Fruit fly (Drosophila melanogaster) whole organism, prepupa: Measurements from ENCODE around the gene CG17292.

Source experiments
- CG10631 ChIP-seq: fragments of 200-800 bp; sonication (Bioruptor generic); optimal IDR thresholded peaks from 2 replicates; lab custom pipeline; 2016; ENCODE audit warnings: missing biosample characterization, missing genetic modification characterization
- CG10669 ChIP-seq: fragments of 200-800 bp; sonication (Bioruptor generic); optimal IDR thresholded peaks from 3 replicates; lab custom pipeline; 2018; ENCODE audit warnings: missing biosample characterization, mild to moderate bottlenecking, missing genetic modification characterization, moderate library complexity
- CG11294 ChIP-seq: fragments of 200-800 bp; sonication (Bioruptor generic); IDR thresholded peaks from 2 replicates; pipeline ENCODE4 v1.3.6; 2022; ENCODE audit warnings: missing biosample characterization, missing genetic modification characterization
- CG11902 ChIP-seq: fragments of 200-800 bp; sonication (Bioruptor generic); optimal IDR thresholded peaks from 3 replicates; lab custom pipeline; 2016; ENCODE audit warnings: missing biosample characterization, missing genetic modification characterization
- CG15336 ChIP-seq: fragments of 200-800 bp; sonication (Bioruptor generic); IDR thresholded peaks from 2 replicates; pipeline ENCODE4 v1.3.6; 2022; ENCODE audit warnings: missing biosample characterization, missing genetic modification characterization
- CG1621 ChIP-seq: fragments of 200-800 bp; sonication (Bioruptor generic); optimal IDR thresholded peaks from 3 replicates; lab custom pipeline; 2018; ENCODE audit warnings: missing biosample characterization, mild to moderate bottlenecking, missing genetic modification characterization
- CG16779 ChIP-seq: fragments of 200-800 bp; sonication (Bioruptor generic); optimal IDR thresholded peaks from 3 replicates; lab custom pipeline; 2017; ENCODE audit warnings: missing biosample characterization, mild to moderate bottlenecking, missing genetic modification characterization
- CG3032 ChIP-seq: fragments of 200-800 bp; optimal IDR thresholded peaks from 2 replicates; lab custom pipeline; 2019; ENCODE audit warnings: missing biosample characterization, mild to moderate bottlenecking, missing genetic modification characterization, moderate library complexity
- CG31627 ChIP-seq: fragments of 200-800 bp; sonication (Bioruptor generic); optimal IDR thresholded peaks from 3 replicates; lab custom pipeline; 2016; ENCODE audit warnings: missing biosample characterization, missing genetic modification characterization
- CG32006 ChIP-seq: fragments of 200-800 bp; sonication (Bioruptor generic); optimal IDR thresholded peaks from 3 replicates; lab custom pipeline; 2017; ENCODE audit warnings: missing biosample characterization, mild to moderate bottlenecking, missing genetic modification characterization
- CG34406 ChIP-seq: fragments of 200-800 bp; sonication (Bioruptor generic); optimal IDR thresholded peaks from 3 replicates; lab custom pipeline; 2016; ENCODE audit warnings: missing biosample characterization, missing genetic modification characterization
- CG3919 ChIP-seq: fragments of 200-800 bp; sonication (Bioruptor generic); optimal IDR thresholded peaks from 3 replicates; lab custom pipeline; 2016; ENCODE audit warnings: missing biosample characterization, missing genetic modification characterization
- CG4318 ChIP-seq: fragments of 200-800 bp; sonication (Bioruptor generic); optimal IDR thresholded peaks from 3 replicates; lab custom pipeline; 2017; ENCODE audit warnings: missing biosample characterization, mild to moderate bottlenecking, missing genetic modification characterization
- CG6163 ChIP-seq: fragments of 200-800 bp; sonication (Bioruptor generic); IDR thresholded peaks from 3 replicates; pipeline ENCODE4 v1.3.6; 2022; ENCODE audit warnings: missing biosample characterization, missing genetic modification characterization
- CG6792 ChIP-seq: fragments of 200-800 bp; sonication (Bioruptor generic); optimal IDR thresholded peaks from 3 replicates; lab custom pipeline; 2016; ENCODE audit warnings: missing biosample characterization, missing genetic modification characterization
- CG7368 ChIP-seq: fragments of 200-800 bp; sonication (Bioruptor generic); optimal IDR thresholded peaks from 3 replicates; lab custom pipeline; 2016; ENCODE audit warnings: missing biosample characterization, missing genetic modification characterization
- CG8119 ChIP-seq: fragments of 200-800 bp; sonication (Bioruptor generic); IDR thresholded peaks from 3 replicates; pipeline ENCODE4 v1.3.6; 2022; ENCODE audit warnings: missing biosample characterization, missing genetic modification characterization
- CG8319 ChIP-seq: fragments of 200-800 bp; sonication (Bioruptor generic); optimal IDR thresholded peaks from 3 replicates; lab custom pipeline; 2016; ENCODE audit warnings: missing biosample characterization, missing genetic modification characterization
- CG8632 ChIP-seq: fragments of 200-800 bp; sonication (Bioruptor generic); optimal IDR thresholded peaks from 3 replicates; lab custom pipeline; 2016; ENCODE audit warnings: missing biosample characterization, missing genetic modification characterization
- Eip75B ChIP-seq: fragments of 200-800 bp; sonication (Bioruptor generic); optimal IDR thresholded peaks from 3 replicates; lab custom pipeline; 2016; ENCODE audit warnings: missing biosample characterization, missing genetic modification characterization
- Eip78C ChIP-seq: fragments of 200-800 bp; sonication (Bioruptor generic); peaks from one replicate; lab custom pipeline; 2016; ENCODE audit warnings: missing biosample characterization, missing genetic modification characterization
- Ets21C ChIP-seq: fragments of 200-800 bp; sonication (Bioruptor generic); optimal IDR thresholded peaks from 3 replicates; lab custom pipeline; 2016; ENCODE audit warnings: missing biosample characterization, missing genetic modification characterization
- Ets96B ChIP-seq: fragments of 200-800 bp; optimal IDR thresholded peaks from 2 replicates; lab custom pipeline; 2019; ENCODE audit warnings: missing biosample characterization, mild to moderate bottlenecking, missing genetic modification characterization, moderate library complexity
- Gug ChIP-seq: fragments of 200-800 bp; sonication (Bioruptor generic); IDR thresholded peaks from 2 replicates; pipeline ENCODE4 v1.3.6; 2022; ENCODE audit warnings: missing biosample characterization, missing genetic modification characterization
- Hr39 ChIP-seq: fragments of 200-800 bp; sonication (Bioruptor generic); optimal IDR thresholded peaks from 2 replicates; lab custom pipeline; 2016; ENCODE audit warnings: missing biosample characterization, missing genetic modification characterization
- Hr4 ChIP-seq: fragments of 200-800 bp; sonication (Bioruptor generic); optimal IDR thresholded peaks from 3 replicates; lab custom pipeline; 2016; ENCODE audit warnings: missing biosample characterization, missing genetic modification characterization
- Met ChIP-seq: fragments of 200-800 bp; sonication (Bioruptor generic); optimal IDR thresholded peaks from 3 replicates; lab custom pipeline; 2016; ENCODE audit warnings: missing biosample characterization, missing genetic modification characterization
- OdsH ChIP-seq: fragments of 200-800 bp; sonication (Bioruptor generic); optimal IDR thresholded peaks from 3 replicates; lab custom pipeline; 2016; ENCODE audit warnings: missing biosample characterization, missing genetic modification characterization
- Sox102F ChIP-seq: fragments of 200-800 bp; sonication (Bioruptor generic); optimal IDR thresholded peaks from 2 replicates; lab custom pipeline; 2016; ENCODE audit warnings: missing biosample characterization, mild to moderate bottlenecking, missing genetic modification characterization
- Sox15 ChIP-seq: fragments of 200-800 bp; sonication (Bioruptor generic); optimal IDR thresholded peaks from 3 replicates; lab custom pipeline; 2016; ENCODE audit warnings: missing biosample characterization, missing genetic modification characterization
- achi ChIP-seq: fragments of 200-800 bp; sonication (Bioruptor generic); optimal IDR thresholded peaks from 3 replicates; lab custom pipeline; 2016; ENCODE audit warnings: missing biosample characterization, missing genetic modification characterization
- acj6 ChIP-seq: fragments of 200-800 bp; sonication (Bioruptor generic); optimal IDR thresholded peaks from 3 replicates; lab custom pipeline; 2016; ENCODE audit warnings: missing biosample characterization, missing genetic modification characterization
- cyc ChIP-seq: fragments of 200-800 bp; sonication (Bioruptor generic); optimal IDR thresholded peaks from 3 replicates; lab custom pipeline; 2016; ENCODE audit warnings: missing biosample characterization, missing genetic modification characterization
- dsx ChIP-seq: fragments of 200-800 bp; optimal IDR thresholded peaks from 3 replicates; lab custom pipeline; 2019; ENCODE audit warnings: missing biosample characterization, mild to moderate bottlenecking, missing genetic modification characterization, moderate library complexity; ENCODE audit not compliant: poor library complexity, severe bottlenecking
- eg ChIP-seq: fragments of 200-800 bp; sonication (Bioruptor generic); IDR thresholded peaks from 3 replicates; pipeline ENCODE4 v1.3.6; 2022; ENCODE audit warnings: missing biosample characterization, missing genetic modification characterization
- fd85E ChIP-seq: fragments of 200-800 bp; sonication (Bioruptor generic); optimal IDR thresholded peaks from 3 replicates; lab custom pipeline; 2016; ENCODE audit warnings: missing biosample characterization, missing genetic modification characterization
- fkh ChIP-seq: fragments of 200-800 bp; sonication (Bioruptor generic); optimal IDR thresholded peaks from 3 replicates; lab custom pipeline; 2017; ENCODE audit warnings: missing biosample characterization, mild to moderate bottlenecking, missing genetic modification characterization, moderate library complexity
- lz ChIP-seq: fragments of 200-800 bp; sonication (Bioruptor generic); optimal IDR thresholded peaks from 3 replicates; lab custom pipeline; 2016; ENCODE audit warnings: missing biosample characterization, missing genetic modification characterization
- net ChIP-seq: fragments of 200-800 bp; sonication (Bioruptor generic); optimal IDR thresholded peaks from 3 replicates; lab custom pipeline; 2016; ENCODE audit warnings: missing biosample characterization, missing genetic modification characterization
- salr ChIP-seq, 2 experiments: fragments of 200-800 bp; sonication (Bioruptor generic); optimal IDR thresholded peaks; 3 replicates each; lab custom pipeline; 2016 to 2018; ENCODE audit warnings: missing biosample characterization in 2 of 2, missing genetic modification characterization in 2 of 2, mild to moderate bottlenecking in 1 of 2
- spab ChIP-seq: fragments of 200-800 bp; sonication (Bioruptor generic); optimal IDR thresholded peaks from 2 replicates; lab custom pipeline; 2017; ENCODE audit warnings: missing biosample characterization, mild to moderate bottlenecking, missing genetic modification characterization, missing genetic modification reagents
- ss ChIP-seq, 2 experiments: fragments of 200-800 bp; sonication (Bioruptor generic); optimal IDR thresholded peaks; 2 replicates in 1 of 2; 3 replicates in 1 of 2; lab custom pipeline; 2017 to 2018; ENCODE audit warnings: mild to moderate bottlenecking in 2 of 2, missing biosample characterization in 2 of 2, missing genetic modification characterization in 2 of 2, moderate library complexity in 1 of 2
- svp ChIP-seq: fragments of 200-800 bp; sonication (Bioruptor generic); peaks from one replicate; lab custom pipeline; 2016; ENCODE audit warnings: missing biosample characterization, missing genetic modification characterization
- topi ChIP-seq: fragments of 200-800 bp; sonication (Bioruptor generic); optimal IDR thresholded peaks from 3 replicates; lab custom pipeline; 2016; ENCODE audit warnings: missing biosample characterization, missing genetic modification characterization
- vri ChIP-seq: fragments of 200-800 bp; sonication (Bioruptor generic); optimal IDR thresholded peaks from 3 replicates; lab custom pipeline; 2016; ENCODE audit warnings: missing biosample characterization, mild to moderate bottlenecking, missing genetic modification characterization

Gene CG17292

DNA sequence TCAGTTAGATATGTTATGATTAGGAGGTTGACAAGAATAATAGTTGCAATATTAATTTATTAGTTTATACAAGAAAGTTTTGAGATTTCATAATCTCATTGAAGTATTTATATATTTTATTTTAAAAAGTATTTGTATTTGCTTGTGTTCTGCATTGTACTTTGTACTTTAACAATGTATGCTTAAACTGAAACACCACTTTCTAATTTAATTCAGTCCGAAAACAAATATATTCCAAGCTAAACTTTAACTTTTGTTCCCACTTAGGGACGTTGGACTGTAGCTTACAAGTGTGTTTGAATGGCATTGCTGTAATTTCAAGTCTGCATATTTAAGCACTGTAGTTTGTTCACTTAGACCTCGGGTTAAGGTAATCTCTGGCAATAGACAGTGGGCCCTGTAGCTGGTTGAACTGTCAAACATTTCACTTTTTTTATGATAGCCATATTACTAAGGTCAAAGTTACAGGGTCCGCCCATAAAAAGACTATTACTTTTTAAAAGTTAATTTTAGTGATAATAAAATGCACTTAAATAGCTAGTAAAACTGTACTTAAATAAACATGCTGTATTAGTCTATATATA lies 1.2 kb downstream of the CG17292 start (continued):
- TF ChIP-seq achi (GFP tag; lab: Kevin White, UChicago) (peak; percentile 39), CG11902 (GFP tag; lab: Kevin White, UChicago) (no peak), fkh (GFP tag; lab: Kevin White, UChicago) (no peak), CG8632 (no peak), CG8119 (GFP tag; lab: Robert Waterston, UW) (peak; percentile 41; the same call in 1 of the 3 replicates), lz (no peak), OdsH (peak; percentile 16), salr (GFP tag; optimal IDR thresholded peaks at IDR 0.05; lab: Kevin White, UChicago) (no peak), CG10631 (no peak), CG15336 (GFP tag; lab: Robert Waterston, UW) (peak; percentile 48), CG31627 (GFP tag; lab: Kevin White, UChicago) (no peak), CG8319 (GFP tag; lab: Kevin White, UChicago) (no peak), Hr39 (GFP tag; lab: Kevin White, UChicago) (no peak), eg (no peak), Gug (GFP tag; lab: Robert Waterston, UW) (no peak), topi (GFP tag; lab: Kevin White, UChicago) (no peak), CG34406 (GFP tag; lab: Kevin White, UChicago) (no peak), Met (GFP tag; lab: Kevin White, UChicago) (no peak), Sox102F (GFP tag; lab: Kevin White, UChicago) (no peak), net (GFP tag; lab: Kevin White, UChicago) (no peak), acj6 (GFP tag; lab: Kevin White, UChicago) (peak; percentile 40), CG7368 (GFP tag; lab: Kevin White, UChicago) (no peak), Eip78C (GFP tag; lab: Kevin White, UChicago) (peak; percentile 61), Ets96B (no peak), Hr4 (no peak), dsx (GFP tag; lab: Kevin White, UChicago) (peak; percentile 15), ss (GFP tag; optimal IDR thresholded peaks at IDR 0.05; lab: Kevin White, UChicago) (no peak), CG3919 (no peak), CG11294 (GFP tag; lab: Robert Waterston, UW) (no peak), spab (GFP tag; lab: Kevin White, UChicago) (no peak), Sox15 (GFP tag; lab: Kevin White, UChicago) (no peak), CG3032 (tag; lab: Kevin White, UChicago) (no peak), svp (GFP tag; lab: Kevin White, UChicago) (no peak), CG6163 (no peak), cyc (GFP tag; lab: Kevin White, UChicago) (no peak)

- TF ChIP-seq vri (GFP tag; lab: Kevin White, UChicago) (peak; percentile 6), Eip75B (no peak)
Measured at dm6 chr2L:8372248-8372647, 2.0 kb downstream of the CG17292 start.

- peak; percentile 3 for TF ChIP-seq Eip78C (GFP tag; lab: Kevin White, UChicago)
- TF ChIP-seq fd85E: no peak
- no peak for TF ChIP-seq Ets96B
- peak; percentile 70 for TF ChIP-seq dsx (GFP tag; lab: Kevin White, UChicago)
- TF ChIP-seq svp (GFP tag; lab: Kevin White, UChicago): peak; percentile 82
- no peak for TF ChIP-seq CG10631
Measured at dm6 chr2L:8374235-8374634, 4.0 kb downstream of the CG17292 start, which contains the start of gene Wdr82. Gene Wdr82, plus strand, starts transcription at chr2L:8374461.

DNA sequence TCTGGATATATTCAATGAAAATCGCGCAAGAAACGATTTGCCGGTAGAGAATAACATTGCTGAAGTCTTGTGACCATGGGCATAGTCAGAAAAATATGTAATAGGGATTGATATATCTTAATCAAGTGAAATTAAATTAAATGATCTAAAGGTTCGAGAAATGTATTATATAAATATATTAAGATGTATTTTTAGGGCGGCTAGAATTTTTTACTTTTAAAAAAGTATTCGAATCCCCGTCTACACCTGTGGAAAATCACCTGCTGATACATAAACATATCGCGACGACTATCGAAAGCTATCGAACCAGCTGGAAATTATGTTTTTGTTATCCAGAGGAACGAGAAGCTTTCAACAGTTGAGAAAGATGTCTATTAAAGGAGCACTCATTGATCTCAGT lies 6.5 kb downstream of the CG17292 start, which contains the start of the genes CG13390 and CG17294:
Gene CG13390 (minus strand): TSS at position 81 of the 400 bp plus-strand sequence.
Gene CG17294 (plus strand): TSS at position 319 of the 400 bp plus-strand sequence.
- peak; percentile 98 for TF ChIP-seq CG4318 (GFP tag; lab: Kevin White, UChicago)
- TF ChIP-seq vri (GFP tag; lab: Kevin White, UChicago): peak; percentile 97
- peak; percentile 98 for TF ChIP-seq lz
- TF ChIP-seq CG15336 (GFP tag; lab: Robert Waterston, UW): peak; percentile 100
- peak; percentile 99 for TF ChIP-seq net (GFP tag; lab: Kevin White, UChicago)
- peak; percentile 100 for TF ChIP-seq CG3919
- peak; percentile 97 to 99 for TF ChIP-seq salr (GFP tag; optimal IDR thresholded peaks at IDR 0.05; lab: Kevin White, UChicago)
- peak; percentile 98 for TF ChIP-seq CG31627 (GFP tag; lab: Kevin White, UChicago)
- peak; percentile 99 for TF ChIP-seq CG8319 (GFP tag; lab: Kevin White, UChicago)
- peak; percentile 98 for TF ChIP-seq CG16779 (tag; lab: Kevin White, UChicago)
- TF ChIP-seq CG10669 (GFP tag; lab: Kevin White, UChicago): peak; percentile 100
- TF ChIP-seq ss (GFP tag; optimal IDR thresholded peaks at IDR 0.05; lab: Kevin White, UChicago): peak; percentile 99 to 100
- TF ChIP-seq Sox15 (GFP tag; lab: Kevin White, UChicago): peak; percentile 98
- peak; percentile 98 for TF ChIP-seq CG1621
- peak; percentile 100 for TF ChIP-seq CG8632
- peak; percentile 99 for TF ChIP-seq CG32006 (GFP tag; lab: Kevin White, UChicago)
- peak; percentile 99 for TF ChIP-seq OdsH
- peak; percentile 99 for TF ChIP-seq CG6792 (GFP tag; lab: Kevin White, UChicago)
- peak; percentile 99 for TF ChIP-seq Hr4
- TF ChIP-seq topi (GFP tag; lab: Kevin White, UChicago): peak; percentile 99
- TF ChIP-seq Ets21C (GFP tag; lab: Kevin White, UChicago): peak; percentile 96
